Worm (Caenorhabditis elegans) whole organism, L4 larva: ENCODE data around the gene mtm-5.

ENCODE experiments used
- D1046.2 ChIP-seq: fragments of 200-800 bp; sonication (Bioruptor generic); IDR thresholded peaks from 2 replicates; pipeline ENCODE4 v1.3.6; 2022; ENCODE audit warnings: missing genetic modification characterization, missing compliant biosample characterization
- F44E2.7 ChIP-seq: fragments of 200-800 bp; sonication (Bioruptor generic); IDR thresholded peaks from 2 replicates; pipeline ENCODE4 v2.1.2; 2022; ENCODE audit warnings: missing genetic modification characterization, missing compliant biosample characterization
- F49E8.2 ChIP-seq: sonication (generic microtip); optimal IDR thresholded peaks from 2 replicates; lab custom pipeline; 2016; ENCODE audit warnings: missing compliant biosample characterization, mild to moderate bottlenecking, missing genetic modification characterization, borderline replicate concordance
- T26A8.4 ChIP-seq: fragments of 200-800 bp; sonication (Bioruptor generic); IDR thresholded peaks from 2 replicates; pipeline ENCODE4 v1.3.6; 2022; ENCODE audit warnings: missing genetic modification characterization, missing compliant biosample characterization
- Y5F2A.4 ChIP-seq: fragments of 200-800 bp; sonication (Bioruptor generic); optimal IDR thresholded peaks from 2 replicates; lab custom pipeline; 2018; ENCODE audit warnings: mild to moderate bottlenecking, missing genetic modification characterization, missing compliant biosample characterization
- Y75B8A.6 ChIP-seq: fragments of 200-800 bp; sonication (Bioruptor generic); IDR thresholded peaks from 2 replicates; pipeline ENCODE4 v1.3.6; 2022; ENCODE audit warnings: missing genetic modification reagents, missing genetic modification characterization, missing compliant biosample characterization
- aha-1 ChIP-seq: fragments of 150-350 bp; peaks from one replicate; lab custom pipeline; 2014; ENCODE audit warnings: missing biosample characterization, missing genetic modification characterization
- ama-1 ChIP-seq: fragments of 150-350 bp; optimal IDR thresholded peaks from 2 replicates; lab custom pipeline; 2014; ENCODE audit warnings: inconsistent platforms, mixed read lengths
- ctbp-1 ChIP-seq: fragments of 200-800 bp; sonication (Bioruptor generic); IDR thresholded peaks from 2 replicates; pipeline ENCODE4 v1.3.6; 2022; ENCODE audit warnings: missing genetic modification reagents, missing genetic modification characterization, missing compliant biosample characterization
- dmd-6 ChIP-seq: fragments of 200-800 bp; sonication (Bioruptor generic); IDR thresholded peaks from 2 replicates; pipeline ENCODE4 v1.3.6; 2022; ENCODE audit warnings: missing genetic modification reagents, missing genetic modification characterization, missing compliant biosample characterization
- dpl-1 ChIP-seq: fragments of 150-350 bp; optimal IDR thresholded peaks from 2 replicates; lab custom pipeline; 2014; ENCODE audit warnings: missing biosample characterization, missing genetic modification reagents, missing genetic modification characterization
- dve-1 ChIP-seq: sonication (generic microtip); optimal IDR thresholded peaks from 2 replicates; lab custom pipeline; 2017; ENCODE audit warnings: antibody characterized with exemption, mild to moderate bottlenecking, missing genetic modification characterization, missing compliant biosample characterization; ENCODE audit not compliant: insufficient read depth
- egl-27 ChIP-seq: sonication (generic microtip); optimal IDR thresholded peaks from 3 replicates; lab custom pipeline; 2017; ENCODE audit warnings: missing biosample characterization, missing genetic modification reagents, missing genetic modification characterization
- fkh-10 ChIP-seq: fragments of 150-350 bp; optimal IDR thresholded peaks from 2 replicates; lab custom pipeline; 2014; ENCODE audit warnings: missing biosample characterization, missing genetic modification reagents, missing genetic modification characterization
- fos-1 ChIP-seq: fragments of 150-350 bp; optimal IDR thresholded peaks from 2 replicates; lab custom pipeline; 2014; ENCODE audit warnings: missing biosample characterization, missing genetic modification characterization
- hif-1 ChIP-seq, 2 experiments: sonication (generic microtip); optimal IDR thresholded peaks; 2 replicates each; lab custom pipeline; 2016 to 2017; ENCODE audit warnings: missing compliant biosample characterization in 2 of 2, missing genetic modification characterization in 2 of 2, missing genetic modification reagents in 2 of 2, missing genotype in 2 of 2, mild to moderate bottlenecking in 1 of 2
- hlh-11 ChIP-seq: fragments of 200-800 bp; sonication (Bioruptor generic); optimal IDR thresholded peaks from 2 replicates; lab custom pipeline; 2018; ENCODE audit warnings: mild to moderate bottlenecking, missing genetic modification characterization, missing compliant biosample characterization
- hlh-30 ChIP-seq: sonication (generic microtip); optimal IDR thresholded peaks from 2 replicates; lab custom pipeline; 2017; ENCODE audit warnings: antibody characterized with exemption, mild to moderate bottlenecking, missing genetic modification characterization, missing compliant biosample characterization; ENCODE audit not compliant: insufficient read depth
- jun-1 ChIP-seq: fragments of 150-350 bp; optimal IDR thresholded peaks from 2 replicates; lab custom pipeline; 2014; ENCODE audit warnings: missing biosample characterization, missing genetic modification reagents, missing genetic modification characterization
- lim-7 ChIP-seq: fragments of 200-800 bp; sonication (Bioruptor generic); IDR thresholded peaks from 2 replicates; pipeline ENCODE4 v1.3.6; 2022; ENCODE audit warnings: missing genetic modification characterization, missing compliant biosample characterization
- lin-29 ChIP-seq: fragments of 200-800 bp; sonication (Bioruptor generic); IDR thresholded peaks from 2 replicates; pipeline ENCODE4 v1.3.6; 2022; ENCODE audit warnings: missing genetic modification reagents, missing genetic modification characterization, missing compliant biosample characterization
- lir-3 ChIP-seq: sonication (generic microtip); optimal IDR thresholded peaks from 2 replicates; lab custom pipeline; 2016; ENCODE audit warnings: mild to moderate bottlenecking, missing genetic modification characterization, missing compliant biosample characterization
- madf-5 ChIP-seq, 2 experiments: fragments of 200-800 bp; sonication (Bioruptor generic); IDR thresholded peaks; 2 replicates each; pipeline ENCODE4 v1.3.6; 2022; ENCODE audit warnings: missing compliant biosample characterization in 2 of 2, missing genetic modification characterization in 2 of 2
- mdt-29 ChIP-seq: fragments of 200-800 bp; sonication (Bioruptor generic); IDR thresholded peaks from 2 replicates; pipeline ENCODE4 v1.3.6; 2022; ENCODE audit warnings: missing genetic modification reagents, missing genetic modification characterization, missing compliant biosample characterization
- mes-2 ChIP-seq: sonication (generic microtip); optimal IDR thresholded peaks from 2 replicates; lab custom pipeline; 2016; ENCODE audit warnings: missing genotype, mild to moderate bottlenecking, missing genetic modification characterization, missing compliant biosample characterization; ENCODE audit not compliant: poor library complexity, severe bottlenecking
- mxl-2 ChIP-seq: fragments of 200-800 bp; sonication (Bioruptor generic); conservative IDR thresholded peaks from 2 replicates; pipeline ENCODE4 v1.3.6; 2022; ENCODE audit warnings: missing genetic modification reagents, missing genetic modification characterization, missing compliant biosample characterization
- mxl-3 ChIP-seq: fragments of 200-800 bp; sonication (Bioruptor generic); optimal IDR thresholded peaks from 2 replicates; lab custom pipeline; 2018; ENCODE audit warnings: mild to moderate bottlenecking, missing genetic modification characterization, missing compliant biosample characterization
- nhr-10 ChIP-seq: fragments of 150-350 bp; optimal IDR thresholded peaks from 2 replicates; lab custom pipeline; 2014; ENCODE audit warnings: missing biosample characterization, missing genetic modification characterization
- nhr-102 ChIP-seq: sonication (generic microtip); optimal IDR thresholded peaks from 2 replicates; lab custom pipeline; 2016; ENCODE audit warnings: mild to moderate bottlenecking, missing genetic modification characterization, moderate library complexity, missing compliant biosample characterization
- nhr-237 ChIP-seq: sonication (generic microtip); optimal IDR thresholded peaks from 2 replicates; lab custom pipeline; 2017; ENCODE audit warnings: missing biosample characterization, missing genetic modification characterization
- nhr-25 ChIP-seq: sonication (generic microtip); optimal IDR thresholded peaks from 2 replicates; lab custom pipeline; 2017; ENCODE audit warnings: missing genetic modification characterization, mild to moderate bottlenecking, missing compliant biosample characterization, antibody characterized with exemption, moderate library complexity, borderline replicate concordance; ENCODE audit not compliant: insufficient read depth
- nhr-28 ChIP-seq: fragments of 150-350 bp; optimal IDR thresholded peaks from 2 replicates; lab custom pipeline; 2014; ENCODE audit warnings: missing biosample characterization, missing genetic modification characterization
- nhr-41 ChIP-seq: fragments of 200-800 bp; sonication (Bioruptor generic); IDR thresholded peaks from 2 replicates; pipeline ENCODE4 v1.3.6; 2022; ENCODE audit warnings: missing genetic modification reagents, missing genetic modification characterization, missing compliant biosample characterization
- nhr-42 ChIP-seq: fragments of 200-800 bp; sonication (Bioruptor generic); IDR thresholded peaks from 2 replicates; pipeline ENCODE4 v1.3.6; 2022; ENCODE audit warnings: missing genetic modification characterization, missing compliant biosample characterization
- nhr-48 ChIP-seq: sonication (generic microtip); optimal IDR thresholded peaks from 2 replicates; lab custom pipeline; 2016; ENCODE audit warnings: mild to moderate bottlenecking, missing genetic modification characterization, missing compliant biosample characterization
- nhr-6 ChIP-seq: fragments of 150-350 bp; optimal IDR thresholded peaks from 2 replicates; lab custom pipeline; 2014; ENCODE audit warnings: missing biosample characterization, missing genetic modification characterization
- nhr-76 ChIP-seq: fragments of 150-350 bp; optimal IDR thresholded peaks from 2 replicates; lab custom pipeline; 2014; ENCODE audit warnings: missing biosample characterization, missing genetic modification characterization
- nhr-77 ChIP-seq: fragments of 150-350 bp; optimal IDR thresholded peaks from 2 replicates; lab custom pipeline; 2014; ENCODE audit warnings: missing biosample characterization, missing genetic modification characterization
- pha-4 ChIP-seq, 2 experiments: fragments of 150-350 bp in 1 of 2; fragments of 200-800 bp in 1 of 2; sonication (Bioruptor generic) in 1 of 2; IDR thresholded peaks in 1 of 2; optimal IDR thresholded peaks in 1 of 2; 2 replicates each; pipeline versions ENCODE4 v1.3.6 to Lab custom; 2014 to 2022; ENCODE audit warnings: missing genetic modification characterization in 2 of 2, missing genetic modification reagents in 2 of 2, missing biosample characterization in 1 of 2, missing compliant biosample characterization in 1 of 2
- pqm-1 ChIP-seq: sonication (generic microtip); optimal IDR thresholded peaks from 2 replicates; lab custom pipeline; 2017; ENCODE audit warnings: missing biosample characterization, missing genetic modification characterization
- rbr-2 ChIP-seq: sonication (generic microtip); optimal IDR thresholded peaks from 2 replicates; lab custom pipeline; 2016; ENCODE audit warnings: missing genotype, missing genetic modification characterization, missing compliant biosample characterization
- saeg-2 ChIP-seq: fragments of 200-800 bp; sonication (Bioruptor generic); IDR thresholded peaks from 2 replicates; pipeline ENCODE4 v1.3.6; 2022; ENCODE audit warnings: missing genetic modification reagents, missing genetic modification characterization, missing compliant biosample characterization
- set-16 ChIP-seq: fragments of 200-800 bp; sonication (Bioruptor generic); IDR thresholded peaks from 2 replicates; pipeline ENCODE4 v1.3.6; 2022; ENCODE audit warnings: missing genetic modification reagents, missing genetic modification characterization, missing compliant biosample characterization
- spr-3 ChIP-seq: fragments of 200-800 bp; sonication (Bioruptor generic); optimal IDR thresholded peaks from 2 replicates; lab custom pipeline; 2018; ENCODE audit warnings: mild to moderate bottlenecking, missing genetic modification characterization, missing compliant biosample characterization
- vab-7 ChIP-seq: fragments of 200-800 bp; sonication (Bioruptor generic); IDR thresholded peaks from 2 replicates; pipeline ENCODE4 v1.3.6; 2022; ENCODE audit warnings: missing genetic modification reagents, missing genetic modification characterization, missing compliant biosample characterization
- zag-1 ChIP-seq: fragments of 150-350 bp; optimal IDR thresholded peaks from 2 replicates; lab custom pipeline; 2014; ENCODE audit warnings: missing biosample characterization, missing genetic modification characterization
- zip-11 ChIP-seq: fragments of 200-800 bp; sonication (Bioruptor generic); IDR thresholded peaks from 2 replicates; pipeline ENCODE4 v1.3.6; 2022; ENCODE audit warnings: missing genetic modification characterization, missing compliant biosample characterization

The mtm-5 gene

DNA sequence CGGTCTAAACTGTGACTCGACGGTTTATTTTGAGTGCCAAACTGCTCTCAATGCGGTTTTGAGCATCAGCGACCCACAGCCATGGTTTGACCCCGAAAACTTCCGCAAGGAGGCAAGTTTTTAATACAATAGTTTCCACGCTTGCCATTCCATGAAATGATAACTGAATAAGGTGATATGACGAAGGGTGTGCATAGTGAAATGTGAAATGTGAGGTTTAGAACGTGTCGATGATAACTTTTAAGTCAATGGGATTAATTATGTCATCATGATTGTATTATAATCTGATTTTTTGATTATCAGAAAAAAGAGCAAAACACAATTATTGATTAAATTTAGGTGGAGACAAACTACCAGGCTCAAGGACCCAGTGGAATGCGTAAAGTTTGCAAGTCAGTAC is 12.1 kb upstream of the mtm-5 start:
- TF ChIP-seq dve-1 (peak; percentile 5), dmd-6 (GFP tag; lab: Robert Waterston, UW) (peak; percentile 33; the same call in 1 of the 2 replicates), hlh-11 (tag; lab: Kevin White, UChicago) (peak; percentile 16), mes-2 (tag; lab: Kevin White, UChicago) (no peak), madf-5 (GFP tag; IDR thresholded peaks at IDR 0.05; lab: Robert Waterston, UW) (no peak)

DNA sequence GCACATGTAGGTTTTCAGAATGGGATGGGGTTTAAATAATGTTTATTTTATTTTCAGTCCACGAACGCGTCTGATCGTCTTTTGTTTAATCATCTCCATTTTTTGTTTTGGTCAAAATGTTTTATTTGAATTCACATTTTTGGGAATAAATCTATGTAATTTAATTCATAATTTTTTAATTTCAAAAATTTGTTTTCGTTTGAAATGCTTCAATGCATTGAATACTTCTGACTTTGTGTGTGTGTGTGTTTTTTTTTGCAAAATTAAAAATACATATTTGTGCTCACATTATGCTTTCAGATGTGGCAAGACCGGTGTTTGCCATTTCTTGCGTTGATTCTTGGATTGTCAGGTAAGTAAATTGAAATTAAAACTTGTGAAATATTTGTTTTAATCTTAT is 11.7 kb upstream of the mtm-5 start, which contains the start of gene nspg-13:
TSS of gene nspg-13 (plus strand) at position 301 of the 400 bp plus-strand sequence.
- no peak for TF ChIP-seq hlh-30 (tag; lab: Kevin White, UChicago)
- no peak for TF ChIP-seq egl-27 (tag; lab: Kevin White, UChicago)
- no peak for TF ChIP-seq zip-11 (GFP tag; lab: Robert Waterston, UW)
- TF ChIP-seq fkh-10 (GFP tag; lab: Kevin White, UChicago), result no peak
- no peak for TF ChIP-seq dpl-1 (GFP tag; lab: Kevin White, UChicago)
- TF ChIP-seq pqm-1 (tag; lab: Kevin White, UChicago), result no peak
- no peak for TF ChIP-seq spr-3 (GFP tag; lab: Kevin White, UChicago)
- TF ChIP-seq lim-7 (GFP tag; lab: Robert Waterston, UW), result no peak
- no peak for TF ChIP-seq nhr-41
- no peak for TF ChIP-seq D1046.2
- no peak for TF ChIP-seq hif-1 (tag; optimal IDR thresholded peaks at IDR 0.05; lab: Kevin White, UChicago)
- TF ChIP-seq set-16 (GFP tag; lab: Robert Waterston, UW), result no peak
- no peak for TF ChIP-seq rbr-2 (tag; lab: Kevin White, UChicago)
- no peak for TF ChIP-seq mes-2 (tag; lab: Kevin White, UChicago)
- TF ChIP-seq nhr-28 (tag; lab: Kevin White, UChicago), result no peak

DNA sequence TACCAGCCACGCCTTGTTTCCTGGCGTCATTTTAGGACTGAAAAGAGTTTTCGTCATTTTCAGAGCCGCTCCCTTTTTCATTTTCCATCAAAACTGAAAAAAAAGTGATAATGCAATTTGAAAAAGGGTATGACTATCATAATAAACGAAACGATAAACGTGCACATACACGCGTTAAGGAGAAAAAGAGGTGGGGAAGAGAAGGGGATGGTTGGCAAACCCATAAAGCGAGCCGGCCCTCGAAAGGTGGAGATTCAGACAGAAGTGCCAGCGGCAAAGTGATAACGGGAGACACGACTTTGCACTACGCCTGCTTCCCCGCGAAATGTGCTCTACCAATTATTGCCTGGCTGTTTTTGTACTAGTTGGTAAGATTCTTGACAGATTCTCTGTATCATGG is 9.6 kb upstream of the mtm-5 start, which contains the start of gene nspg-14:
TSS of gene nspg-14 (plus strand) at position 250 of the 400 bp plus-strand sequence.
- no peak for TF ChIP-seq F44E2.7
- no peak for TF ChIP-seq nhr-77 (tag; lab: Kevin White, UChicago)
- peak; percentile 36 for TF ChIP-seq mxl-3 (GFP tag; lab: Kevin White, UChicago)
- TF ChIP-seq ama-1 (lab: Kevin White, UChicago), result no peak
- no peak for TF ChIP-seq jun-1 (tag; lab: Kevin White, UChicago)
- no peak for TF ChIP-seq lin-29 (GFP tag; lab: Robert Waterston, UW)
- TF ChIP-seq fos-1 (tag; lab: Kevin White, UChicago), result no peak
- no peak for TF ChIP-seq zag-1 (tag; lab: Kevin White, UChicago)
- TF ChIP-seq vab-7, result no peak
- TF ChIP-seq nhr-102, result no peak
- TF ChIP-seq nhr-48, result no peak
- TF ChIP-seq Y5F2A.4 (GFP tag; lab: Kevin White, UChicago), result no peak
- TF ChIP-seq aha-1 (tag; lab: Kevin White, UChicago), result no peak
- peak; percentile 33 for TF ChIP-seq dve-1
- no peak for TF ChIP-seq pha-4 (GFP tag; IDR thresholded peaks at IDR 0.05; lab: Robert Waterston, UW)
- no peak for TF ChIP-seq pha-4 (tag; optimal IDR thresholded peaks at IDR 0.05; lab: Kevin White, UChicago)
- peak; percentile 41 for TF ChIP-seq mes-2 (tag; lab: Kevin White, UChicago)
- no peak for TF ChIP-seq nhr-10
- no peak for TF ChIP-seq saeg-2
- no peak for TF ChIP-seq nhr-237 (tag; lab: Kevin White, UChicago)
- TF ChIP-seq Y75B8A.6, result no peak
- TF ChIP-seq lir-3, result no peak
- TF ChIP-seq nhr-6 (tag; lab: Kevin White, UChicago), result no peak
- no peak for TF ChIP-seq ctbp-1 (GFP tag; lab: Robert Waterston, UW)
- no peak for TF ChIP-seq F49E8.2 (tag; lab: Kevin White, UChicago)
- no peak for TF ChIP-seq mdt-29 (GFP tag; lab: Robert Waterston, UW)
- no peak for TF ChIP-seq D1046.2
- no peak for TF ChIP-seq nhr-25 (tag; lab: Kevin White, UChicago)
- peak; percentile 73 for TF ChIP-seq nhr-28 (tag; lab: Kevin White, UChicago)
- no peak for TF ChIP-seq mxl-2 (GFP tag; lab: Robert Waterston, UW)
- TF ChIP-seq T26A8.4 (GFP tag; lab: Robert Waterston, UW), result no peak
- TF ChIP-seq nhr-76 (tag; lab: Kevin White, UChicago), result no peak
- peak; percentile 83 for TF ChIP-seq pqm-1 (tag; lab: Kevin White, UChicago)
- no peak for TF ChIP-seq zip-11 (GFP tag; lab: Robert Waterston, UW)
- TF ChIP-seq nhr-42 (GFP tag; lab: Robert Waterston, UW), result no peak
